Worm (Caenorhabditis elegans): Measurements from ENCODE around the gene perm-1.

- TF ChIP-seq elt-2 (tag; optimal IDR thresholded peaks at IDR 0.05) (no peak), ama-1 (optimal IDR thresholded peaks at IDR 0.05) (no peak), gmeb-2 (tag; optimal IDR thresholded peaks at IDR 0.05) (no peak), unc-55 (GFP tag; optimal IDR thresholded peaks at IDR 0.05) (no peak), K09A11.1 (tag; optimal IDR thresholded peaks at IDR 0.05; ENCODE audit: insufficient read depth) (no peak), pag-3 (tag; optimal IDR thresholded peaks at IDR 0.05; ENCODE audit: borderline replicate concordance) (no peak), zip-5 (tag; optimal IDR thresholded peaks at IDR 0.05) (no peak), fkh-10 (GFP tag; optimal IDR thresholded peaks at IDR 0.05) (no peak), pax-1 (tag; optimal IDR thresholded peaks at IDR 0.05) (no peak), unc-86 (tag; optimal IDR thresholded peaks at IDR 0.05) (no peak), ceh-31 (tag; optimal IDR thresholded peaks at IDR 0.05) (no peak), sox-4 (tag; optimal IDR thresholded peaks at IDR 0.05) (no peak), pha-4 (tag; optimal IDR thresholded peaks at IDR 0.05) (no peak)
Measured at ce11 chrII:7877744-7878468, 2.7 kb upstream of the perm-1 start, which contains the start of gene T01H3.2.

All from whole organism, late embryonic.